Fruit fly (Drosophila melanogaster) whole organism, embryonic: ENCODE results near the gene CG13247.

Source experiments
- Antp ChIP-seq: fragments of 200-800 bp; sonication (Bioruptor generic); optimal IDR thresholded peaks from 3 replicates; lab custom pipeline; 2016; ENCODE audit warnings: missing biosample characterization, missing genetic modification characterization
- B-H2 ChIP-seq: fragments of 200-800 bp; sonication (Bioruptor generic); optimal IDR thresholded peaks from 2 replicates; lab custom pipeline; 2018; ENCODE audit warnings: missing biosample characterization, mild to moderate bottlenecking, missing genetic modification characterization
- CG10565 ChIP-seq: fragments of 200-800 bp; sonication (Bioruptor generic); optimal IDR thresholded peaks from 3 replicates; lab custom pipeline; 2016; ENCODE audit warnings: missing biosample characterization, mild to moderate bottlenecking, missing genetic modification characterization
- CG10979 ChIP-seq: fragments of 200-800 bp; sonication (Bioruptor generic); optimal IDR thresholded peaks from 2 replicates; lab custom pipeline; 2018; ENCODE audit warnings: missing biosample characterization, mild to moderate bottlenecking, missing genetic modification characterization, moderate library complexity
- CG11723 ChIP-seq: fragments of 200-800 bp; sonication (Bioruptor generic); optimal IDR thresholded peaks from 2 replicates; lab custom pipeline; 2017; ENCODE audit warnings: missing biosample characterization, mild to moderate bottlenecking, missing genetic modification characterization
- CG12391 ChIP-seq: fragments of 200-800 bp; sonication (Bioruptor generic); optimal IDR thresholded peaks from 3 replicates; lab custom pipeline; 2018; ENCODE audit warnings: missing biosample characterization, mild to moderate bottlenecking, missing genetic modification characterization, moderate library complexity
- CG12659 ChIP-seq: fragments of 200-800 bp; sonication (Bioruptor generic); optimal IDR thresholded peaks from 3 replicates; lab custom pipeline; 2017; ENCODE audit warnings: mild to moderate bottlenecking, missing biosample characterization, missing genetic modification reagents, missing genetic modification characterization
- CG12769 ChIP-seq: fragments of 200-800 bp; sonication (Bioruptor generic); optimal IDR thresholded peaks from 2 replicates; lab custom pipeline; 2019; ENCODE audit warnings: missing biosample characterization, mild to moderate bottlenecking, missing genetic modification characterization, moderate library complexity
- CG12942 ChIP-seq: fragments of 200-800 bp; sonication (Bioruptor generic); optimal IDR thresholded peaks from 3 replicates; lab custom pipeline; 2016; ENCODE audit warnings: missing biosample characterization, missing genetic modification characterization
- CG17829 ChIP-seq: fragments of 200-800 bp; optimal IDR thresholded peaks from 2 replicates; lab custom pipeline; 2019; ENCODE audit warnings: missing biosample characterization, mild to moderate bottlenecking, missing genetic modification characterization, moderate library complexity
- CG18262 ChIP-seq: fragments of 200-800 bp; optimal IDR thresholded peaks from 3 replicates; lab custom pipeline; 2019; ENCODE audit warnings: missing biosample characterization, mild to moderate bottlenecking, missing genetic modification characterization, moderate library complexity
- CG32767 ChIP-seq: fragments of 200-800 bp; sonication (Bioruptor generic); IDR thresholded peaks from 2 replicates; pipeline ENCODE4 v1.3.6; 2022; ENCODE audit warnings: missing biosample characterization, missing genetic modification characterization
- CG4328 ChIP-seq: fragments of 200-800 bp; sonication (Bioruptor generic); optimal IDR thresholded peaks from 3 replicates; lab custom pipeline; 2017; ENCODE audit warnings: missing biosample characterization, missing genetic modification reagents, missing genetic modification characterization
- CG4617 ChIP-seq: fragments of 200-800 bp; sonication (Bioruptor generic); optimal IDR thresholded peaks from 3 replicates; lab custom pipeline; 2016; ENCODE audit warnings: missing biosample characterization, missing genetic modification characterization, borderline replicate concordance
- CG4707 ChIP-seq: fragments of 200-800 bp; sonication (Bioruptor generic); optimal IDR thresholded peaks from 2 replicates; lab custom pipeline; 2018; ENCODE audit warnings: missing biosample characterization, mild to moderate bottlenecking, missing genetic modification characterization, moderate library complexity
- CG4820 ChIP-seq: fragments of 200-800 bp; sonication (Bioruptor generic); optimal IDR thresholded peaks from 3 replicates; lab custom pipeline; 2016; ENCODE audit warnings: missing biosample characterization, missing genetic modification characterization
- CG6689 ChIP-seq: fragments of 200-800 bp; sonication (Bioruptor generic); IDR thresholded peaks from 2 replicates; pipeline ENCODE4 v1.3.6; 2022; ENCODE audit warnings: missing biosample characterization, missing genetic modification characterization
- CG7786 ChIP-seq: fragments of 200-800 bp; sonication (Bioruptor generic); optimal IDR thresholded peaks from 2 replicates; lab custom pipeline; 2016; ENCODE audit warnings: missing biosample characterization, missing genetic modification characterization
- CG8359 ChIP-seq: fragments of 200-800 bp; sonication (Bioruptor generic); optimal IDR thresholded peaks from 2 replicates; lab custom pipeline; 2017; ENCODE audit warnings: missing biosample characterization, mild to moderate bottlenecking, missing genetic modification characterization, borderline replicate concordance
- CG8924 ChIP-seq: fragments of 200-800 bp; optimal IDR thresholded peaks from 3 replicates; lab custom pipeline; 2019; ENCODE audit warnings: missing biosample characterization, mild to moderate bottlenecking, missing genetic modification characterization, moderate library complexity
- Dad ChIP-seq: fragments of 200-800 bp; sonication (Bioruptor generic); optimal IDR thresholded peaks from 3 replicates; lab custom pipeline; 2016; ENCODE audit warnings: missing biosample characterization, missing genetic modification characterization
- Dip2 ChIP-seq: fragments of 200-800 bp; sonication (Bioruptor generic); IDR thresholded peaks from 2 replicates; pipeline ENCODE4 v1.3.6; 2022; ENCODE audit warnings: missing biosample characterization, missing genetic modification characterization
- Doc3 ChIP-seq: fragments of 200-800 bp; sonication (Bioruptor generic); IDR thresholded peaks from 3 replicates; pipeline ENCODE4 v1.3.6; 2022; ENCODE audit warnings: missing biosample characterization, missing genetic modification characterization; ENCODE audit not compliant: partially characterized antibody
- E2f1 ChIP-seq: fragments of 200-800 bp; sonication (Bioruptor generic); IDR thresholded peaks from 2 replicates; pipeline ENCODE4 v1.3.6; 2022; ENCODE audit warnings: missing biosample characterization, missing genetic modification characterization
- MBD-R2 ChIP-seq: fragments of 200-800 bp; sonication (Bioruptor generic); IDR thresholded peaks from 2 replicates; pipeline ENCODE4 v1.3.6; 2022; ENCODE audit warnings: missing biosample characterization, missing genetic modification characterization
- NFAT ChIP-seq: fragments of 200-800 bp; sonication (Bioruptor generic); IDR thresholded peaks from 2 replicates; pipeline ENCODE4 v1.3.6; 2022; ENCODE audit warnings: missing biosample characterization, missing genetic modification characterization
- Neu2 ChIP-seq: fragments of 200-800 bp; sonication (Bioruptor generic); optimal IDR thresholded peaks from 3 replicates; lab custom pipeline; 2016; ENCODE audit warnings: missing biosample characterization, missing genetic modification characterization, borderline replicate concordance
- Nf-YA ChIP-seq: fragments of 200-800 bp; sonication (Bioruptor generic); IDR thresholded peaks from 2 replicates; pipeline ENCODE4 v1.3.6; 2022; ENCODE audit warnings: missing biosample characterization, missing genetic modification characterization
- PHDP ChIP-seq: fragments of 200-800 bp; sonication (Bioruptor generic); optimal IDR thresholded peaks from 3 replicates; lab custom pipeline; 2018; ENCODE audit warnings: missing biosample characterization, mild to moderate bottlenecking, missing genetic modification characterization, moderate library complexity
- Ravus ChIP-seq: fragments of 200-800 bp; sonication (Bioruptor generic); IDR thresholded peaks from 2 replicates; pipeline ENCODE4 v1.3.6; 2022; ENCODE audit warnings: missing biosample characterization, missing genetic modification characterization
- Sin3A ChIP-seq: fragments of >200 bp; optimal IDR thresholded peaks from 2 replicates; lab custom pipeline; 2018
- al ChIP-seq: fragments of 200-800 bp; sonication (Bioruptor generic); IDR thresholded peaks from 2 replicates; pipeline ENCODE4 v1.3.6; 2022; ENCODE audit warnings: missing biosample characterization, missing genetic modification characterization
- da ChIP-seq: fragments of 200-800 bp; sonication (Bioruptor generic); optimal IDR thresholded peaks from 2 replicates; lab custom pipeline; 2016; ENCODE audit warnings: missing biosample characterization, missing genetic modification characterization
- dati ChIP-seq: fragments of 200-800 bp; sonication (Bioruptor generic); IDR thresholded peaks from 2 replicates; pipeline ENCODE4 v1.3.6; 2022; ENCODE audit warnings: missing biosample characterization, missing genetic modification characterization
- dmrt99B ChIP-seq: fragments of 200-800 bp; sonication (Bioruptor generic); optimal IDR thresholded peaks from 2 replicates; lab custom pipeline; 2018; ENCODE audit warnings: missing biosample characterization, mild to moderate bottlenecking, missing genetic modification characterization, moderate library complexity
- dysf ChIP-seq: fragments of 200-800 bp; sonication (Bioruptor generic); IDR thresholded peaks from 3 replicates; pipeline ENCODE4 v1.3.6; 2022; ENCODE audit warnings: missing biosample characterization, missing genetic modification characterization
- emc ChIP-seq: fragments of 200-800 bp; sonication (Bioruptor generic); optimal IDR thresholded peaks from 2 replicates; lab custom pipeline; 2016; ENCODE audit warnings: missing biosample characterization, missing genetic modification characterization
- exex ChIP-seq: fragments of 200-800 bp; sonication (Bioruptor generic); optimal IDR thresholded peaks from 4 replicates; lab custom pipeline; 2018; ENCODE audit warnings: missing biosample characterization, mild to moderate bottlenecking, missing genetic modification characterization, moderate library complexity
- fd64A ChIP-seq: fragments of 200-800 bp; sonication (Bioruptor generic); optimal IDR thresholded peaks from 3 replicates; lab custom pipeline; 2018; ENCODE audit warnings: missing biosample characterization, mild to moderate bottlenecking, missing genetic modification characterization
- gce ChIP-seq: fragments of 200-800 bp; sonication (Bioruptor generic); IDR thresholded peaks from 3 replicates; pipeline ENCODE4 v1.3.6; 2022; ENCODE audit warnings: missing biosample characterization, missing genetic modification characterization
- lola ChIP-seq, 3 experiments: fragments of >200 bp in 2 of 3; fragments of 200-800 bp in 1 of 3; sonication (Bioruptor generic) in 1 of 3; optimal IDR thresholded peaks; 2 replicates each; lab custom pipeline; 2017 to 2019; ENCODE audit warnings: missing biosample characterization in 3 of 3, missing genetic modification characterization in 3 of 3, mild to moderate bottlenecking in 1 of 3, moderate library complexity in 1 of 3
- pan ChIP-seq, 4 experiments: fragments of >200 bp in 3 of 4; fragments of 200-800 bp in 1 of 4; sonication (Bioruptor generic) in 1 of 4; optimal IDR thresholded peaks in 3 of 4; IDR thresholded peaks in 1 of 4; 2 replicates each; pipeline versions ENCODE4 v1.3.6 to Lab custom; 2017 to 2022; ENCODE audit warnings: missing biosample characterization in 2 of 4, missing genetic modification characterization in 2 of 4, mixed read lengths in 1 of 4
- psq ChIP-seq: fragments of 200-800 bp; sonication (Bioruptor generic); optimal IDR thresholded peaks from 2 replicates; lab custom pipeline; 2017; ENCODE audit warnings: missing biosample characterization, missing genetic modification characterization
- sens ChIP-seq: fragments of 200-800 bp; sonication (Bioruptor generic); peaks from one replicate; lab custom pipeline; 2016; ENCODE audit warnings: missing biosample characterization, missing genetic modification characterization
- so ChIP-seq: fragments of 200-800 bp; sonication (Bioruptor generic); IDR thresholded peaks from 3 replicates; pipeline ENCODE4 v1.3.6; 2022; ENCODE audit warnings: missing biosample characterization, missing genetic modification characterization
- sqz ChIP-seq: fragments of 200-800 bp; sonication (Bioruptor generic); optimal IDR thresholded peaks from 3 replicates; lab custom pipeline; 2018; ENCODE audit warnings: missing biosample characterization, mild to moderate bottlenecking, missing genetic modification characterization
- ttk ChIP-seq: fragments of 200-800 bp; sonication (Bioruptor generic); IDR thresholded peaks from 2 replicates; pipeline ENCODE4 v2.1.2; 2022; ENCODE audit warnings: missing biosample characterization, missing genetic modification characterization
- vfl ChIP-seq: fragments of 200-800 bp; sonication (Bioruptor generic); optimal IDR thresholded peaks from 2 replicates; lab custom pipeline; 2016; ENCODE audit warnings: missing biosample characterization, missing genetic modification characterization
- wek ChIP-seq: fragments of 200-800 bp; sonication (Bioruptor generic); optimal IDR thresholded peaks from 3 replicates; lab custom pipeline; 2018; ENCODE audit warnings: missing biosample characterization, mild to moderate bottlenecking, missing genetic modification characterization, moderate library complexity
- zfh2 ChIP-seq: fragments of 200-800 bp; sonication (Bioruptor generic); optimal IDR thresholded peaks from 2 replicates; lab custom pipeline; 2016; ENCODE audit warnings: missing biosample characterization, missing genetic modification characterization

CG13247 gene

dm6 chr3L:20399550-20400109 is 29.5 kb downstream of the CG13247 start (continued):
- TF ChIP-seq CG12391 (tag; lab: Kevin White, UChicago), result peak; percentile 89
- TF ChIP-seq Sin3A (lab: Kevin White, UChicago), result no peak
- 0 out of 2 replicates have a peak, but pooled peaks have one; percentile 50 for TF ChIP-seq Nf-YA (GFP tag; lab: Robert Waterston, UW)
- peak; percentile 91 for TF ChIP-seq CG7786
- peak; percentile 56 for TF ChIP-seq da (GFP tag; lab: Kevin White, UChicago)
- no peak for TF ChIP-seq Doc3 (GFP tag; lab: Robert Waterston, UW)
- peak; percentile 33 for TF ChIP-seq Dad
- peak; percentile 63 for TF ChIP-seq CG4617 (GFP tag; lab: Kevin White, UChicago)
- peak in 1 of 3 experiments; percentile 81 for TF ChIP-seq lola (GFP tag; optimal IDR thresholded peaks at IDR 0.05; lab: Kevin White, UChicago)
- TF ChIP-seq CG8924, result peak; percentile 93
- TF ChIP-seq exex (tag; lab: Kevin White, UChicago), result peak; percentile 43
- no peak for TF ChIP-seq pan (optimal IDR thresholded peaks at IDR 0.05; lab: Kevin White, UChicago)
- peak in 1 of 2 experiments; percentile 89 for TF ChIP-seq pan (GFP tag; optimal IDR thresholded peaks at IDR 0.05 in 1 of 2, IDR thresholded peaks at IDR 0.05 in 1 of 2)
- peak; percentile 76 for TF ChIP-seq sqz (GFP tag; lab: Kevin White, UChicago)
- TF ChIP-seq al (GFP tag; lab: Robert Waterston, UW), result peak; percentile 88
- peak; percentile 62 for TF ChIP-seq fd64A (GFP tag; lab: Kevin White, UChicago)
- peak; percentile 93 for TF ChIP-seq CG12659 (GFP tag; lab: Kevin White, UChicago)
- peak; percentile 77 for TF ChIP-seq CG32767 (GFP tag; lab: Robert Waterston, UW)
- peak; percentile 80 for TF ChIP-seq CG4820 (GFP tag; lab: Kevin White, UChicago)
- peak; percentile 79 for TF ChIP-seq NFAT
- TF ChIP-seq CG8359 (GFP tag; lab: Kevin White, UChicago), result peak; percentile 72
- TF ChIP-seq wek (GFP tag; lab: Kevin White, UChicago), result peak; percentile 26
- TF ChIP-seq B-H2 (GFP tag; lab: Kevin White, UChicago), result peak; percentile 91
- TF ChIP-seq dmrt99B (tag; lab: Kevin White, UChicago), result peak; percentile 94
- TF ChIP-seq CG10979 (tag; lab: Kevin White, UChicago), result peak; percentile 79
- TF ChIP-seq MBD-R2 (GFP tag; lab: Robert Waterston, UW), result peak; percentile 60; the same call in 1 of the 2 replicates
- TF ChIP-seq vfl, result peak; percentile 78
- TF ChIP-seq dati (GFP tag; lab: Robert Waterston, UW), result no peak; the same call in 1 of the 2 replicates
- TF ChIP-seq CG18262, result peak; percentile 90
- peak; percentile 56 for TF ChIP-seq CG4707
- peak; percentile 77 for TF ChIP-seq Antp (GFP tag; lab: Kevin White, UChicago)
- TF ChIP-seq psq (GFP tag; lab: Kevin White, UChicago), result peak; percentile 70
- TF ChIP-seq CG11723 (GFP tag; lab: Kevin White, UChicago), result peak; percentile 80
- TF ChIP-seq CG6689 (GFP tag; lab: Robert Waterston, UW), result peak; percentile 88
- TF ChIP-seq gce (GFP tag; lab: Robert Waterston, UW), result peak; percentile 69; the same call in 2 of the 3 replicates
- TF ChIP-seq dysf (GFP tag; lab: Robert Waterston, UW), result peak; percentile 92
- TF ChIP-seq CG4328, result peak; percentile 87
- TF ChIP-seq so (GFP tag; lab: Robert Waterston, UW), result peak; percentile 73
- peak; percentile 85 for TF ChIP-seq zfh2 (GFP tag; lab: Kevin White, UChicago)
- TF ChIP-seq sens (GFP tag; lab: Kevin White, UChicago), result peak; percentile 95
- TF ChIP-seq CG12769 (tag; lab: Kevin White, UChicago), result peak; percentile 89
- peak; percentile 87 for TF ChIP-seq CG17829 (tag; lab: Kevin White, UChicago)
- peak; percentile 20 for TF ChIP-seq Ravus
- peak; percentile 74 for TF ChIP-seq CG12942 (GFP tag; lab: Kevin White, UChicago)
- no peak for TF ChIP-seq Neu2 (GFP tag; lab: Kevin White, UChicago)
- no peak for TF ChIP-seq Dip2 (GFP tag; lab: Robert Waterston, UW)
- TF ChIP-seq CG10565 (GFP tag; lab: Kevin White, UChicago), result no peak
- TF ChIP-seq E2f1, result peak; percentile 84
- TF ChIP-seq emc, result peak; percentile 41
- peak; percentile 66 for TF ChIP-seq ttk
- TF ChIP-seq PHDP (tag; lab: Kevin White, UChicago), result peak; percentile 92
